Worm (Caenorhabditis elegans) whole organism, late embryonic: ENCODE data around the gene toe-2.

Experiments
- C08G9.2 ChIP-seq: sonication (generic microtip); optimal IDR thresholded peaks from 2 replicates; lab custom pipeline; 2016; ENCODE audit warnings: mild to moderate bottlenecking, missing genetic modification characterization, moderate library complexity, missing compliant biosample characterization
- F13H6.1 ChIP-seq: sonication (generic microtip); optimal IDR thresholded peaks from 2 replicates; lab custom pipeline; 2016; ENCODE audit warnings: missing genetic modification characterization, missing compliant biosample characterization
- K09A11.1 ChIP-seq: sonication (generic microtip); optimal IDR thresholded peaks from 2 replicates; lab custom pipeline; 2017; ENCODE audit warnings: antibody characterized with exemption, mild to moderate bottlenecking, missing genetic modification characterization, missing compliant biosample characterization; ENCODE audit not compliant: insufficient read depth
- T23F11.4 ChIP-seq: fragments of 200-800 bp; sonication (Bioruptor generic); optimal IDR thresholded peaks from 2 replicates; lab custom pipeline; 2018; ENCODE audit warnings: mild to moderate bottlenecking, missing genetic modification characterization, missing compliant biosample characterization
- Y22D7AL.16 ChIP-seq: sonication (generic microtip); optimal IDR thresholded peaks from 2 replicates; lab custom pipeline; 2016; ENCODE audit warnings: missing genetic modification characterization, missing compliant biosample characterization
- ahr-1 ChIP-seq: sonication (generic microtip); optimal IDR thresholded peaks from 2 replicates; lab custom pipeline; 2016; ENCODE audit warnings: missing genetic modification characterization, missing compliant biosample characterization
- ama-1 ChIP-seq: fragments of 150-350 bp; optimal IDR thresholded peaks from 2 replicates; lab custom pipeline; 2014
- ceh-18 ChIP-seq: sonication (generic microtip); optimal IDR thresholded peaks from 2 replicates; lab custom pipeline; 2016; ENCODE audit warnings: missing genetic modification characterization, missing compliant biosample characterization
- ceh-2 ChIP-seq: sonication (generic microtip); optimal IDR thresholded peaks from 2 replicates; lab custom pipeline; 2016; ENCODE audit warnings: missing genotype, missing genetic modification characterization, missing compliant biosample characterization
- ceh-22 ChIP-seq: sonication (generic microtip); optimal IDR thresholded peaks from 2 replicates; lab custom pipeline; 2017; ENCODE audit warnings: missing biosample characterization, missing genetic modification characterization
- ceh-30 ChIP-seq: fragments of 150-350 bp; optimal IDR thresholded peaks from 2 replicates; lab custom pipeline; 2014; ENCODE audit warnings: missing biosample characterization, missing genetic modification characterization
- ceh-31 ChIP-seq: sonication (generic microtip); optimal IDR thresholded peaks from 2 replicates; lab custom pipeline; 2016; ENCODE audit warnings: missing genetic modification characterization, missing compliant biosample characterization
- ceh-34 ChIP-seq: sonication (generic microtip); optimal IDR thresholded peaks from 2 replicates; lab custom pipeline; 2016; ENCODE audit warnings: mild to moderate bottlenecking, missing genetic modification characterization, missing compliant biosample characterization
- ceh-45 ChIP-seq: fragments of 200-800 bp; sonication (Bioruptor generic); IDR thresholded peaks from 2 replicates; pipeline ENCODE4 v1.3.6; 2022; ENCODE audit warnings: missing genetic modification reagents, missing genetic modification characterization, missing compliant biosample characterization
- ceh-48 ChIP-seq: sonication (generic microtip); optimal IDR thresholded peaks from 2 replicates; lab custom pipeline; 2016; ENCODE audit warnings: missing genetic modification characterization, inconsistent platforms, missing compliant biosample characterization
- ceh-9 ChIP-seq: sonication (generic microtip); optimal IDR thresholded peaks from 2 replicates; lab custom pipeline; 2016; ENCODE audit warnings: mild to moderate bottlenecking, missing genetic modification characterization, inconsistent platforms, missing compliant biosample characterization
- che-1 ChIP-seq: sonication (generic microtip); optimal IDR thresholded peaks from 2 replicates; lab custom pipeline; 2016; ENCODE audit warnings: mild to moderate bottlenecking, missing genetic modification characterization, missing compliant biosample characterization
- dmd-4 ChIP-seq: sonication (generic microtip); optimal IDR thresholded peaks from 2 replicates; lab custom pipeline; 2016; ENCODE audit warnings: borderline replicate concordance, missing genetic modification characterization, missing compliant biosample characterization
- dve-1 ChIP-seq: sonication (generic microtip); optimal IDR thresholded peaks from 2 replicates; lab custom pipeline; 2017; ENCODE audit warnings: antibody characterized with exemption, mild to moderate bottlenecking, missing genetic modification characterization, missing compliant biosample characterization
- elt-2 ChIP-seq: sonication (generic microtip); optimal IDR thresholded peaks from 2 replicates; lab custom pipeline; 2016; ENCODE audit warnings: missing genetic modification reagents, missing genetic modification characterization, missing compliant biosample characterization
- elt-4 ChIP-seq: sonication (generic microtip); optimal IDR thresholded peaks from 2 replicates; lab custom pipeline; 2016; ENCODE audit warnings: missing genetic modification characterization, missing compliant biosample characterization
- eyg-1 ChIP-seq: sonication (generic microtip); optimal IDR thresholded peaks from 2 replicates; lab custom pipeline; 2016; ENCODE audit warnings: missing genotype, missing genetic modification characterization, missing compliant biosample characterization
- fax-1 ChIP-seq: sonication (generic microtip); optimal IDR thresholded peaks from 2 replicates; lab custom pipeline; 2016; ENCODE audit warnings: missing genotype, missing genetic modification characterization, missing compliant biosample characterization
- fkh-10 ChIP-seq: fragments of 150-350 bp; optimal IDR thresholded peaks from 2 replicates; lab custom pipeline; 2014; ENCODE audit warnings: missing biosample characterization, missing genetic modification reagents, missing genetic modification characterization
- fkh-6 ChIP-seq: sonication (generic microtip); optimal IDR thresholded peaks from 2 replicates; lab custom pipeline; 2016; ENCODE audit warnings: missing genetic modification characterization, missing compliant biosample characterization
- gmeb-2 ChIP-seq: sonication (generic microtip); optimal IDR thresholded peaks from 2 replicates; lab custom pipeline; 2016; ENCODE audit warnings: missing genetic modification characterization, inconsistent platforms, missing compliant biosample characterization
- hlh-13 ChIP-seq: fragments of 200-800 bp; sonication (Bioruptor generic); optimal IDR thresholded peaks from 2 replicates; lab custom pipeline; 2018; ENCODE audit warnings: mild to moderate bottlenecking, missing genetic modification characterization, missing compliant biosample characterization
- hlh-30 ChIP-seq: sonication (generic microtip); optimal IDR thresholded peaks from 2 replicates; lab custom pipeline; 2017; ENCODE audit warnings: antibody characterized with exemption, missing genetic modification characterization, missing compliant biosample characterization; ENCODE audit not compliant: insufficient read depth
- lin-11 ChIP-seq: fragments of 200-800 bp; sonication (Bioruptor generic); optimal IDR thresholded peaks from 2 replicates; lab custom pipeline; 2018; ENCODE audit warnings: mild to moderate bottlenecking, missing genetic modification characterization, missing compliant biosample characterization
- nhr-232 ChIP-seq: sonication (generic microtip); optimal IDR thresholded peaks from 2 replicates; lab custom pipeline; 2016; ENCODE audit warnings: missing genetic modification characterization, missing compliant biosample characterization
- npax-4 ChIP-seq: sonication (generic microtip); optimal IDR thresholded peaks from 2 replicates; lab custom pipeline; 2016; ENCODE audit warnings: missing genetic modification characterization, missing compliant biosample characterization
- pat-9 ChIP-seq: fragments of 200-800 bp; sonication (Bioruptor generic); optimal IDR thresholded peaks from 2 replicates; lab custom pipeline; 2018; ENCODE audit warnings: mild to moderate bottlenecking, missing genetic modification characterization, moderate library complexity, missing compliant biosample characterization
- pax-1 ChIP-seq: fragments of 150-350 bp; optimal IDR thresholded peaks from 2 replicates; lab custom pipeline; 2014; ENCODE audit warnings: missing biosample characterization, missing genetic modification characterization
- pha-2 ChIP-seq: sonication (generic microtip); optimal IDR thresholded peaks from 2 replicates; lab custom pipeline; 2017; ENCODE audit warnings: mild to moderate bottlenecking, missing genetic modification characterization, missing compliant biosample characterization
- pha-4 ChIP-seq: fragments of 150-350 bp; optimal IDR thresholded peaks from 2 replicates; lab custom pipeline; 2018; ENCODE audit warnings: missing biosample characterization, missing genetic modification reagents, missing genetic modification characterization
- pros-1 ChIP-seq: fragments of 150-350 bp; optimal IDR thresholded peaks from 2 replicates; lab custom pipeline; 2014; ENCODE audit warnings: missing biosample characterization, missing genetic modification reagents, missing genetic modification characterization
- ref-2 ChIP-seq: sonication (generic microtip); optimal IDR thresholded peaks from 2 replicates; lab custom pipeline; 2016; ENCODE audit warnings: missing genetic modification characterization, missing compliant biosample characterization
- rnt-1 ChIP-seq: sonication (generic microtip); optimal IDR thresholded peaks from 2 replicates; lab custom pipeline; 2016; ENCODE audit warnings: missing genetic modification characterization, missing compliant biosample characterization
- sdc-2 ChIP-seq: sonication (generic microtip); optimal IDR thresholded peaks from 2 replicates; lab custom pipeline; 2016; ENCODE audit warnings: missing genotype, missing genetic modification characterization, missing compliant biosample characterization
- sox-4 ChIP-seq: sonication (generic microtip); optimal IDR thresholded peaks from 2 replicates; lab custom pipeline; 2017; ENCODE audit warnings: mild to moderate bottlenecking, missing genetic modification characterization, inconsistent platforms, missing compliant biosample characterization
- syd-9 ChIP-seq: sonication (generic microtip); optimal IDR thresholded peaks from 2 replicates; lab custom pipeline; 2016; ENCODE audit warnings: mild to moderate bottlenecking, missing genetic modification characterization, moderate library complexity, missing compliant biosample characterization
- ttx-3 ChIP-seq: sonication (generic microtip); optimal IDR thresholded peaks from 2 replicates; lab custom pipeline; 2016; ENCODE audit warnings: missing genetic modification reagents, missing genetic modification characterization, missing compliant biosample characterization
- unc-3 ChIP-seq, 2 experiments: fragments of 200-800 bp in 1 of 2; sonication (Bioruptor generic) in 1 of 2; sonication (generic microtip) in 1 of 2; conservative IDR thresholded peaks in 1 of 2; optimal IDR thresholded peaks in 1 of 2; 2 replicates each; pipeline versions ENCODE4 v1.3.6 to Lab custom; 2016 to 2022; ENCODE audit warnings: missing compliant biosample characterization in 2 of 2, missing genetic modification characterization in 2 of 2, missing genetic modification reagents in 1 of 2
- unc-42 ChIP-seq: sonication (generic microtip); optimal IDR thresholded peaks from 2 replicates; lab custom pipeline; 2016; ENCODE audit warnings: missing genotype, missing genetic modification characterization, missing compliant biosample characterization
- unc-86 ChIP-seq: sonication (generic microtip); optimal IDR thresholded peaks from 2 replicates; lab custom pipeline; 2016; ENCODE audit warnings: missing genetic modification characterization, missing compliant biosample characterization
- zip-5 ChIP-seq: sonication (generic microtip); optimal IDR thresholded peaks from 2 replicates; lab custom pipeline; 2016; ENCODE audit warnings: missing genetic modification characterization, missing compliant biosample characterization
- ztf-16 ChIP-seq: sonication (generic microtip); optimal IDR thresholded peaks from 2 replicates; lab custom pipeline; 2017; ENCODE audit warnings: missing genetic modification characterization, missing compliant biosample characterization

Gene toe-2

DNA sequence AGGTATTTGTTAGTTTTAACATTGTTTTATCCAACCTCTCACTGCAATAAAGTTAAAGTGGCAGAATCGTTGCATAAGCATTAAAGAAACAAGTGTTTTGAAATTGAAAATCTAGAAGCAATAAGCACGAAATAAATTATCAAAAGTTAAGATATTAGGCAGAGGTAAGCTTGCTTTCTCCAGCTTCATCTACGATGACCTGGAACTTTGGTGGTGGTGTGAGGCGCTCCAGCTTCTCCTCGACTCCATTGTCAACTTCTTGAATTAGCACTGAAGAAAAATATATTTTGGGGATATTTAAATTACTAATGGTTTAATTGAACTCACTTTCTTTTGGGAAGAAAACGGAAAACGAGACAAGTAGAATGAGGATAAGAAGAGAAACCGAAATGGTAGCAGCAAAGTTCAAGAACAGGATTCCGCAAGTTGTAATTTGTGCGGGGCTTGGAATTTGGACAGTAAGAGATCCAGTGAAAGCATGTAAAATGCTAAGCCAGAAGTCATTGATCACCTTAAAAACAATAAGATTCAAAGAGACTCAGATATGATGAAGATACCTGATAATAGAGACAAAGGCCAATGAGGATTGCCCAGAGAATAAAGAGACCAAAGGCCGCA is 27.4 kb downstream of the toe-2 start:
- no peak for TF ChIP-seq dve-1
- TF ChIP-seq pat-9 (tag; lab: Kevin White, UChicago), result no peak
- TF ChIP-seq ceh-31 (tag; lab: Kevin White, UChicago), result no peak
- TF ChIP-seq, all 69 proteins: peak for 0

DNA sequence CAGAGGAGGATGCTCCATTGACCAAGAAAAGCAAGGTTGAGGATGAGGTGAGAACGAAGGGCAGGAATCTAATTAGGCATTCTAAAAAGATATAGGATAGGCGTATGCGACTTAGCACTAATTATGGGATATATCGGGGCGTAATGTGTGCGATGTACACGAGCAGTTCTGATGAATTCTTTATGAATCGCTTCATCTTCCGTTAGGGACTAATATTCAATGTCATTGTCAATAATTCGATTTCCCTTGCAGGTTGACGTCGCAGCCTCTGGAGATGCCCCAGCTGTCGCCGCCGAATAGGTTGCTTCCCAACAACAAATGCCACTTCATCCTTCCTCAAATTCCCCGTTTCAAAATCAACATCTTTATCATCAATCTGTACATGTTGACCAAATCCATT is 28.0 kb downstream of the toe-2 start:
- TF ChIP-seq unc-42 (tag; lab: Kevin White, UChicago) (peak; percentile 84), F13H6.1 (tag; lab: Kevin White, UChicago) (no peak), gmeb-2 (no peak), pros-1 (tag; lab: Kevin White, UChicago) (no peak), ceh-30 (tag; lab: Kevin White, UChicago) (no peak)

DNA sequence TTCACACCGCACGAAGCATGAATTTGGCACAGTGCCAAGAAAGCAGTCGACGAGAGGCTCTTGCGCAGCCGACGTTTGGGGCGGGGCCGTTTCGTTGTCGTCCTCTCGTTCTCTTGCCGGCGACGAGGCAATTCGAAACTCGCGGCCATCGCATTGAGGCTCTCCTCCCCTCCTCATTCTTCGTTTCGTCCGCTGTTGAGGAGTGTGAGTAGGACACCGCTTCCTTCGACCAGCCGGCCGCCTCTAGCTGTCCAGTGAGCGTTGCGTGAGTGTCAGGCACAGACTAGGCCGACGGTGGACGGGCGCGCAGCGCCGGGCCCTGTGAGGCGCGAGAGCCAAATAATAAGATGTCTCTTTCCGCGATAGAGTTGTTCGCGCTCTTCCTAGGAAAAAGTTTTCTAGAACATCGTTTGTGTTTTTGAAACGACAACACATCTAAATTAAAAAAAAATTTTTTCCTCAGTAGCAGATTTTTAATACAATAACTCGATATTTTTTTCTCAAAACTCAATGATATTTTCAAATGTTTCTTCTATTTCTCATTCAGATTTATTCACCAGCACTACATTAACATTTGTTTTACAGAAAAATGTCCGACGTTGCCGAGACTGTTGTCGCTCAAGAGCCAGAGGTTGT is 29.2 kb downstream of the toe-2 start, which contains the start of the genes T28D9.11 and T28D9.1:
TSS of gene T28D9.11 (minus strand) at position 177 of the 636 bp plus-strand sequence.
TSS of gene T28D9.1 (plus strand) at position 586 of the 636 bp plus-strand sequence.
- TF ChIP-seq lin-11 (tag; lab: Kevin White, UChicago), result no peak
- TF ChIP-seq dmd-4 (tag; lab: Kevin White, UChicago), result peak; percentile 50
- no peak for TF ChIP-seq pha-4
- no peak for TF ChIP-seq ceh-48 (tag; lab: Kevin White, UChicago)
- TF ChIP-seq eyg-1 (tag; lab: Kevin White, UChicago), result peak; percentile 7
- TF ChIP-seq ceh-9, result no peak
- no peak for TF ChIP-seq elt-2 (tag; lab: Kevin White, UChicago)
- no peak for TF ChIP-seq ahr-1
- TF ChIP-seq ceh-22 (tag; lab: Kevin White, UChicago), result peak; percentile 19
- TF ChIP-seq pha-2 (tag; lab: Kevin White, UChicago), result no peak
- no peak for TF ChIP-seq Y22D7AL.16 (tag; lab: Kevin White, UChicago)
- TF ChIP-seq ttx-3 (tag; lab: Kevin White, UChicago), result no peak
- TF ChIP-seq syd-9, result peak; percentile 61
- TF ChIP-seq fkh-10 (GFP tag; lab: Kevin White, UChicago), result peak; percentile 10
- no peak for TF ChIP-seq unc-86 (tag; lab: Kevin White, UChicago)
- TF ChIP-seq ref-2 (tag; lab: Kevin White, UChicago), result peak; percentile 41
- no peak for TF ChIP-seq ztf-16 (tag; lab: Kevin White, UChicago)
- peak; percentile 82 for TF ChIP-seq ceh-34 (tag; lab: Kevin White, UChicago)
- TF ChIP-seq unc-42 (tag; lab: Kevin White, UChicago), result peak; percentile 46
- peak; percentile 32 for TF ChIP-seq fax-1 (tag; lab: Kevin White, UChicago)
- TF ChIP-seq che-1 (tag; lab: Kevin White, UChicago), result no peak
- peak; percentile 19 for TF ChIP-seq zip-5
- TF ChIP-seq hlh-30, result no peak
- TF ChIP-seq ceh-18, result peak; percentile 27
- TF ChIP-seq T23F11.4 (GFP tag; lab: Kevin White, UChicago), result peak; percentile 38
- peak; percentile 49 for TF ChIP-seq C08G9.2 (tag; lab: Kevin White, UChicago)
- TF ChIP-seq ama-1, result no peak
- TF ChIP-seq elt-4 (tag; lab: Kevin White, UChicago), result no peak
- TF ChIP-seq pax-1 (tag; lab: Kevin White, UChicago), result no peak
- no peak for TF ChIP-seq rnt-1 (tag; lab: Kevin White, UChicago)
- peak; percentile 13 for TF ChIP-seq sox-4 (tag; lab: Kevin White, UChicago)
- TF ChIP-seq pros-1 (tag; lab: Kevin White, UChicago), result peak; percentile 49
- no peak for TF ChIP-seq npax-4 (tag; lab: Kevin White, UChicago)
- TF ChIP-seq pat-9 (tag; lab: Kevin White, UChicago), result peak; percentile 48
- TF ChIP-seq unc-3 (GFP tag; conservative IDR thresholded peaks at IDR 0.05; lab: Robert Waterston, UW), result no peak; the same call in 1 of the 2 replicates
- no peak for TF ChIP-seq unc-3 (tag; optimal IDR thresholded peaks at IDR 0.05; lab: Kevin White, UChicago)
- no peak for TF ChIP-seq ceh-45 (GFP tag; lab: Robert Waterston, UW)
- peak; percentile 37 for TF ChIP-seq sdc-2
- peak; percentile 12 for TF ChIP-seq fkh-6 (tag; lab: Kevin White, UChicago)
- TF ChIP-seq K09A11.1 (tag; lab: Kevin White, UChicago), result no peak
- no peak for TF ChIP-seq nhr-232 (tag; lab: Kevin White, UChicago)
- peak; percentile 28 for TF ChIP-seq ceh-2 (tag; lab: Kevin White, UChicago)
- no peak for TF ChIP-seq gmeb-2
- TF ChIP-seq hlh-13, result no peak
